Worm (Caenorhabditis elegans): ENCODE measurements around the gene gfi-3.

The gfi-3 gene

ce11 chrX:14516560-14516959 lies 36.2 kb downstream of the gfi-3 start, which contains the start of gene D1025.10:
TSS of gene D1025.10 (plus strand) at chrX:14516860.
- TF ChIP-seq nhr-80 (tag; optimal IDR thresholded peaks at IDR 0.05) (peak; percentile 20), sptf-2 (GFP tag; optimal IDR thresholded peaks at IDR 0.05) (no peak), K12H6.12 (tag; optimal IDR thresholded peaks at IDR 0.05) (no peak), pbrm-1 (GFP tag; IDR thresholded peaks at IDR 0.05) (no peak)

DNA sequence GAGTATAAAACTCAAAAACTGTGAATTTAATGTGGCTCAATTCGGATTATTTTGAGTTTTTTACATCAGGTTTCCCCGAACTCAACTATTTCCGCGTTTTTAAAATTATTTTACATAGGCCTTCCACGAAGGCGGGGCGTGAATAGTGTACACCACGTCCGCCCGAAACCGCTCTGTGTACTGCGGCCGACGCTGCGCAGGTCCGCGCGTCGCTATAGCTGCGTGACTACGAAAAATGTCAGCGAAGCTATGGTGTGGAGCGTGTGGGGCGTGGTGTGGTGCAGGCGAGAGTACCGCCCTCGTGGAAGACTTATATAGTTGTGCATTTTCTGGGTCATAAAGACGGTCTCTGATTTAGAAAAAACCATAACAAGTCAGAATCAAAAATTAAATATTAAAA lies 37.5 kb downstream of the gfi-3 start:
- TF ChIP-seq snpc-4 (GFP tag; optimal IDR thresholded peaks at IDR 0.05) (no peak), snpc-4 (tag; optimal IDR thresholded peaks at IDR 0.05) (peak in 2 of 4 experiments; percentile 41 to 66), rpc-1 (optimal IDR thresholded peaks at IDR 0.05) (no peak), rpc-1 (tag; optimal IDR thresholded peaks at IDR 0.05) (no peak), cebp-1 (GFP tag; IDR thresholded peaks at IDR 0.05) (no peak), cebp-1 (tag; optimal IDR thresholded peaks at IDR 0.05) (no peak), C17E4.6 (GFP tag; IDR thresholded peaks at IDR 0.05) (no peak), zfh-2 (GFP tag; conservative IDR thresholded peaks at IDR 0.05) (peak; percentile 60; the same call in 1 of the 2 replicates)

DNA sequence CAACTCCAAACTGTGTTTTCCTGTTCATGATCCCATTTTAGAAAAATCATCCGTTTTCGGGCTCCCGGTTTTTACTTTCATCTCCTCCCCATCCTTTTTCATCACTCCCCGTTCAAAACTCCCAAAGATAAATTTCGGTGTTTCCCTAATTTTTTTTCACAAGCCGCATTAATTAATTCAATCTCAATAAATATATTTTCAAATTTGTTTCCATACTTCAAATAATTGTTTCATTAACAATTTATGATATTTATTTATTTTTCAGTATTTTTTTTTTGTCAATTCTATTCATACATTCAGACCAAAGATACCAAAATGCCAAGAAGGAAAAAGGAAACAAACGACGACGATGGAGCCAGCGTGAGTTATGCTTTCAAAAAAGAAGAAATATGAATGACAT lies 40.1 kb downstream of the gfi-3 start, which contains the start of gene D1025.1:
Gene D1025.1, plus strand, starts transcription at position 301 of the 400 bp plus-strand sequence.
- TF ChIP-seq attf-6 (GFP tag; IDR thresholded peaks at IDR 0.05) (no peak), xnd-1 (tag; optimal IDR thresholded peaks at IDR 0.05) (no peak), B0019.2 (GFP tag; conservative IDR thresholded peaks at IDR 0.05) (no peak), let-607 (tag; optimal IDR thresholded peaks at IDR 0.05) (no peak), sdz-38 (tag; optimal IDR thresholded peaks at IDR 0.05) (no peak), Y53G8AR.9 (GFP tag; conservative IDR thresholded peaks at IDR 0.05) (no peak), let-526 (GFP tag; IDR thresholded peaks at IDR 0.05) (no peak), hlh-12 (tag; optimal IDR thresholded peaks at IDR 0.05) (no peak), F39B2.1 (GFP tag; IDR thresholded peaks at IDR 0.05) (no peak), athp-1 (tag; optimal IDR thresholded peaks at IDR 0.05) (no peak), F10E7.11 (tag; optimal IDR thresholded peaks at IDR 0.05) (no peak), fkh-3 (tag; optimal IDR thresholded peaks at IDR 0.05) (no peak), chd-7 (tag; optimal IDR thresholded peaks at IDR 0.05) (no peak), T07F8.4 (tag; optimal IDR thresholded peaks at IDR 0.05) (no peak), K12H6.12 (tag; optimal IDR thresholded peaks at IDR 0.05) (no peak), unc-130 (GFP tag; optimal IDR thresholded peaks at IDR 0.05) (no peak)

DNA sequence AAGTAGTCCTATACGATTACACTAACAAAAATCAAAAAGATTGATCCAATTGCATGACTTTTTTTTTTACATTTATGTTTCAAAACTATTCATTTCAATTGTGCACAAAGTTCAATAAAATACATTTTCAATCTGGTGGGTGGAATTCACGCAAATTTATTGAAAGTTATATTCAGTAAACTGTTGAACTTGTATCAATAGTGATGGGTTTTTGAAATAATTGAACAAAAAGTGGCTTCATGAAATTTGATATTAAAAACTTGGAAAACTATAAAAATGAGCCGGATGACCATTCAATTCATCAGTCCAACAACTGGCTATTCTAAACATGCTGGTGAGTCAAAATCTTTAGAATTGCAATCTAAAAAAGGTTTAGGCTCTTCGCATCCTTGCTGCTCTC lies 42.9 kb downstream of the gfi-3 start, which contains the start of gene nspc-16:
Gene nspc-16, plus strand, starts transcription at position 301 of the 400 bp plus-strand sequence.
- TF ChIP-seq tbx-9 (tag; optimal IDR thresholded peaks at IDR 0.05; ENCODE audit: borderline replicate concordance) = no peak
- no peak for TF ChIP-seq madf-6 (GFP tag; IDR thresholded peaks at IDR 0.05)
- no peak for TF ChIP-seq lin-54 (GFP tag; optimal IDR thresholded peaks at IDR 0.05)
- no peak for TF ChIP-seq ztf-25 (GFP tag; IDR thresholded peaks at IDR 0.05)
- no peak for TF ChIP-seq C06A6.2 (GFP tag; conservative IDR thresholded peaks at IDR 0.05)
- no peak for TF ChIP-seq lin-35 (GFP tag; optimal IDR thresholded peaks at IDR 0.05)
- no peak for TF ChIP-seq unc-130 (GFP tag; optimal IDR thresholded peaks at IDR 0.05)
- no peak for TF ChIP-seq attf-3 (GFP tag; conservative IDR thresholded peaks at IDR 0.05)
- TF ChIP-seq nfya-2 (GFP tag; IDR thresholded peaks at IDR 0.05) = no peak
- TF ChIP-seq dpff-1 (tag; optimal IDR thresholded peaks at IDR 0.05) = no peak
- TF ChIP-seq mxl-1 (tag; optimal IDR thresholded peaks at IDR 0.05) = no peak
- no peak for TF ChIP-seq akir-1 (GFP tag; optimal IDR thresholded peaks at IDR 0.05)
- TF ChIP-seq hsf-1 (GFP tag; IDR thresholded peaks at IDR 0.05) = no peak
- no peak for TF ChIP-seq athp-1 (tag; optimal IDR thresholded peaks at IDR 0.05)
- no peak for TF ChIP-seq F22D6.2 (tag; optimal IDR thresholded peaks at IDR 0.05)
- no peak for TF ChIP-seq tlf-1 (GFP tag; optimal IDR thresholded peaks at IDR 0.05)
- no peak for TF ChIP-seq aptf-3 (GFP tag; IDR thresholded peaks at IDR 0.05)
- no peak for TF ChIP-seq Y53G8AR.9 (GFP tag; conservative IDR thresholded peaks at IDR 0.05)
- no peak for TF ChIP-seq T07F8.4 (tag; optimal IDR thresholded peaks at IDR 0.05)
